Worm (Caenorhabditis elegans): Measurements from ENCODE around the gene nlp-11.

- TF ChIP-seq ets-4 (tag; optimal IDR thresholded peaks at IDR 0.05) (no peak), ceh-22 (tag; optimal IDR thresholded peaks at IDR 0.05) (no peak), pha-2 (tag; optimal IDR thresholded peaks at IDR 0.05) (no peak), madf-2 (tag; optimal IDR thresholded peaks at IDR 0.05) (no peak), pqm-1 (tag; optimal IDR thresholded peaks at IDR 0.05) (no peak), ceh-14 (tag; optimal IDR thresholded peaks at IDR 0.05) (no peak)
Observed at ce11 chrII:9656210-9656755, 35.5 kb downstream of the nlp-11 start, which contains the start of gene gstk-1.
